Worm (Caenorhabditis elegans): Measurements from ENCODE around the gene R02F2.1.

- TF ChIP-seq F10B5.3 (tag; optimal IDR thresholded peaks at IDR 0.05) (no peak), nhr-237 (tag; optimal IDR thresholded peaks at IDR 0.05) (no peak), nhr-10 (tag; optimal IDR thresholded peaks at IDR 0.05) (no peak), ces-1 (GFP tag; optimal IDR thresholded peaks at IDR 0.05) (no peak), aha-1 (tag) (no peak), pha-4 (GFP tag; IDR thresholded peaks at IDR 0.05) (no peak), pha-4 (tag; optimal IDR thresholded peaks at IDR 0.05) (no peak), daf-12 (tag; optimal IDR thresholded peaks at IDR 0.05) (no peak), ztf-11 (tag; optimal IDR thresholded peaks at IDR 0.05) (no peak), madf-9 (GFP tag; conservative IDR thresholded peaks at IDR 0.05) (no peak), tra-1 (GFP tag; IDR thresholded peaks at IDR 0.05) (no peak), mxl-2 (GFP tag; conservative IDR thresholded peaks at IDR 0.05) (no peak)
Measured at ce11 chrIII:5506936-5507335, 5.3 kb downstream of the R02F2.1 start.
